Worm (Caenorhabditis elegans) whole organism, L1 larva: Measurements from ENCODE around the gene lact-7.

ENCODE experiments used
- F16B12.6 ChIP-seq: fragments of 150-350 bp; optimal IDR thresholded peaks from 2 replicates; lab custom pipeline; 2014; ENCODE audit warnings: missing biosample characterization, missing genetic modification characterization
- aha-1 ChIP-seq: fragments of 150-350 bp; optimal IDR thresholded peaks from 2 replicates; lab custom pipeline; 2014; ENCODE audit warnings: missing biosample characterization, missing genetic modification characterization
- alr-1 ChIP-seq: fragments of 200-800 bp; sonication (Bioruptor generic); optimal IDR thresholded peaks from 2 replicates; lab custom pipeline; 2018; ENCODE audit warnings: borderline replicate concordance, mild to moderate bottlenecking, missing genetic modification characterization, missing compliant biosample characterization
- blmp-1 ChIP-seq: fragments of 150-350 bp; optimal IDR thresholded peaks from 2 replicates; lab custom pipeline; 2014; ENCODE audit warnings: missing biosample characterization, missing genetic modification characterization
- ceh-63 ChIP-seq: fragments of 200-800 bp; sonication (Bioruptor generic); optimal IDR thresholded peaks from 2 replicates; lab custom pipeline; 2018; ENCODE audit warnings: mild to moderate bottlenecking, missing genetic modification characterization, missing compliant biosample characterization
- ceh-8 ChIP-seq: fragments of 200-800 bp; sonication (Bioruptor generic); optimal IDR thresholded peaks from 2 replicates; lab custom pipeline; 2018; ENCODE audit warnings: mild to moderate bottlenecking, missing genetic modification characterization, moderate library complexity, missing compliant biosample characterization
- ceh-82 ChIP-seq, 3 experiments: fragments of 150-350 bp in 1 of 3; sonication (generic microtip) in 2 of 3; optimal IDR thresholded peaks; 2 replicates each; lab custom pipeline; 2014 to 2017; ENCODE audit warnings: missing biosample characterization in 3 of 3, missing genetic modification characterization in 3 of 3
- ceh-88 ChIP-seq: fragments of 200-800 bp; sonication (Bioruptor generic); IDR thresholded peaks from 2 replicates; pipeline ENCODE4 v1.3.6; 2022; ENCODE audit warnings: missing genetic modification characterization, missing compliant biosample characterization
- ceh-90 ChIP-seq: sonication (generic microtip); optimal IDR thresholded peaks from 2 replicates; lab custom pipeline; 2016; ENCODE audit warnings: missing genetic modification characterization, missing compliant biosample characterization
- ces-1 ChIP-seq: fragments of 150-350 bp; optimal IDR thresholded peaks from 2 replicates; lab custom pipeline; 2014; ENCODE audit warnings: missing biosample characterization, missing genetic modification reagents, missing genetic modification characterization
- dpl-1 ChIP-seq, 3 experiments: fragments of 150-350 bp in 2 of 3; sonication (generic microtip) in 1 of 3; optimal IDR thresholded peaks; 2 replicates each; lab custom pipeline; 2014 to 2017; ENCODE audit warnings: missing biosample characterization in 3 of 3, missing genetic modification characterization in 3 of 3, missing genetic modification reagents in 3 of 3
- dsc-1 ChIP-seq: sonication (generic microtip); optimal IDR thresholded peaks from 2 replicates; lab custom pipeline; 2016; ENCODE audit warnings: mild to moderate bottlenecking, missing genetic modification characterization, missing compliant biosample characterization
- efl-1 ChIP-seq, 4 experiments: fragments of 150-350 bp; optimal IDR thresholded peaks in 3 of 4; peaks in 1 of 4; 1 replicate in 1 of 4; 2 replicates in 3 of 4; lab custom pipeline; 2014; ENCODE audit warnings: missing biosample characterization in 2 of 4, missing genetic modification characterization in 2 of 4, missing genetic modification reagents in 2 of 4
- efl-3 ChIP-seq: fragments of 200-800 bp; sonication (Bioruptor generic); optimal IDR thresholded peaks from 2 replicates; lab custom pipeline; 2018; ENCODE audit warnings: mild to moderate bottlenecking, missing genetic modification characterization, missing compliant biosample characterization
- egl-13 ChIP-seq: sonication (generic microtip); optimal IDR thresholded peaks from 2 replicates; lab custom pipeline; 2016; ENCODE audit warnings: missing genotype, missing genetic modification reagents, missing genetic modification characterization, missing compliant biosample characterization
- elt-3 ChIP-seq, 6 experiments: fragments of 150-350 bp in 1 of 6; sonication (generic microtip); optimal IDR thresholded peaks; 2 replicates each; lab custom pipeline; 2017 to 2018; ENCODE audit warnings: missing biosample characterization in 6 of 6, missing genetic modification characterization in 6 of 6, inconsistent platforms in 1 of 6
- fkh-4 ChIP-seq: sonication (generic microtip); optimal IDR thresholded peaks from 2 replicates; lab custom pipeline; 2016; ENCODE audit warnings: missing compliant biosample characterization, missing genetic modification characterization, borderline replicate concordance
- fkh-8 ChIP-seq: sonication (generic microtip); optimal IDR thresholded peaks from 2 replicates; lab custom pipeline; 2016; ENCODE audit warnings: mild to moderate bottlenecking, missing genetic modification characterization, missing compliant biosample characterization
- grh-1 ChIP-seq: fragments of 200-800 bp; sonication (Bioruptor generic); IDR thresholded peaks from 2 replicates; pipeline ENCODE4 v1.3.6; 2022; ENCODE audit warnings: missing genetic modification reagents, missing genetic modification characterization, missing compliant biosample characterization
- hlh-17 ChIP-seq: fragments of 200-800 bp; sonication (Bioruptor generic); optimal IDR thresholded peaks from 2 replicates; lab custom pipeline; 2018; ENCODE audit warnings: missing genetic modification characterization, mild to moderate bottlenecking, missing compliant biosample characterization, moderate library complexity, borderline replicate concordance
- hlh-4 ChIP-seq: sonication (generic microtip); optimal IDR thresholded peaks from 2 replicates; lab custom pipeline; 2016; ENCODE audit warnings: mild to moderate bottlenecking, missing genetic modification characterization, missing compliant biosample characterization
- hpl-2 ChIP-seq: fragments of 150-350 bp; optimal IDR thresholded peaks from 2 replicates; lab custom pipeline; 2014; ENCODE audit warnings: missing biosample characterization, missing genetic modification reagents, missing genetic modification characterization
- irx-1 ChIP-seq: sonication (generic microtip); optimal IDR thresholded peaks from 2 replicates; lab custom pipeline; 2016; ENCODE audit warnings: missing genetic modification characterization, missing compliant biosample characterization
- isw-1 ChIP-seq: fragments of 200-800 bp; sonication (Bioruptor generic); IDR thresholded peaks from 2 replicates; pipeline ENCODE4 v1.3.6; 2022; ENCODE audit warnings: missing genetic modification characterization, missing compliant biosample characterization
- lin-13 ChIP-seq: fragments of 150-350 bp; optimal IDR thresholded peaks from 2 replicates; lab custom pipeline; 2014; ENCODE audit warnings: missing biosample characterization, missing genetic modification reagents, missing genetic modification characterization
- lin-14 ChIP-seq: fragments of 200-800 bp; sonication (Bioruptor generic); optimal IDR thresholded peaks from 2 replicates; lab custom pipeline; 2018; ENCODE audit warnings: mild to moderate bottlenecking, missing genetic modification characterization, moderate library complexity, missing compliant biosample characterization
- lin-35 ChIP-seq, 2 experiments: fragments of 150-350 bp; optimal IDR thresholded peaks; 2 replicates each; lab custom pipeline; 2014; ENCODE audit warnings: missing biosample characterization in 2 of 2, missing genetic modification characterization in 2 of 2, missing genetic modification reagents in 2 of 2
- lin-39 ChIP-seq: fragments of 150-350 bp; optimal IDR thresholded peaks from 2 replicates; lab custom pipeline; 2014; ENCODE audit warnings: missing biosample characterization, missing genetic modification reagents, missing genetic modification characterization
- lsy-2 ChIP-seq, 2 experiments: fragments of 150-350 bp; optimal IDR thresholded peaks; 2 replicates each; lab custom pipeline; 2014; ENCODE audit warnings: missing biosample characterization in 2 of 2, missing genetic modification characterization in 2 of 2
- mep-1 ChIP-seq: fragments of 150-350 bp; optimal IDR thresholded peaks from 2 replicates; lab custom pipeline; 2014; ENCODE audit warnings: missing biosample characterization, missing genetic modification characterization
- nhr-12 ChIP-seq: sonication (generic microtip); optimal IDR thresholded peaks from 2 replicates; lab custom pipeline; 2017; ENCODE audit warnings: missing biosample characterization, missing genetic modification characterization
- nhr-19 ChIP-seq: fragments of 200-800 bp; sonication (Bioruptor generic); conservative IDR thresholded peaks from 2 replicates; pipeline ENCODE4 v1.3.6; 2022; ENCODE audit warnings: missing genetic modification characterization, missing compliant biosample characterization
- nhr-237 ChIP-seq: fragments of 150-350 bp; optimal IDR thresholded peaks from 2 replicates; lab custom pipeline; 2014; ENCODE audit warnings: missing biosample characterization, missing genetic modification characterization
- nhr-28 ChIP-seq: fragments of 150-350 bp; optimal IDR thresholded peaks from 2 replicates; lab custom pipeline; 2014; ENCODE audit warnings: missing biosample characterization, missing genetic modification characterization
- nhr-47 ChIP-seq: sonication (generic microtip); optimal IDR thresholded peaks from 2 replicates; lab custom pipeline; 2016; ENCODE audit warnings: mild to moderate bottlenecking, missing genetic modification characterization, moderate library complexity, missing compliant biosample characterization
- nhr-90 ChIP-seq: sonication (generic microtip); optimal IDR thresholded peaks from 2 replicates; lab custom pipeline; 2016; ENCODE audit warnings: mild to moderate bottlenecking, missing genetic modification characterization, missing compliant biosample characterization; ENCODE audit not compliant: poor library complexity
- pag-3 ChIP-seq: sonication (generic microtip); optimal IDR thresholded peaks from 2 replicates; lab custom pipeline; 2017; ENCODE audit warnings: missing genetic modification characterization, mild to moderate bottlenecking, missing compliant biosample characterization, antibody characterized with exemption, borderline replicate concordance; ENCODE audit not compliant: insufficient read depth
- rnt-1 ChIP-seq: sonication (generic microtip); optimal IDR thresholded peaks from 2 replicates; lab custom pipeline; 2016; ENCODE audit warnings: mild to moderate bottlenecking, missing genetic modification characterization, moderate library complexity, missing compliant biosample characterization
- skn-1 ChIP-seq: fragments of 150-350 bp; optimal IDR thresholded peaks from 2 replicates; lab custom pipeline; 2014; ENCODE audit warnings: missing biosample characterization, missing genetic modification characterization
- snu-23 ChIP-seq: sonication (generic microtip); optimal IDR thresholded peaks from 2 replicates; lab custom pipeline; 2016; ENCODE audit warnings: missing genetic modification characterization, missing compliant biosample characterization
- sup-37 ChIP-seq: fragments of 200-800 bp; sonication (Bioruptor generic); optimal IDR thresholded peaks from 2 replicates; lab custom pipeline; 2018; ENCODE audit warnings: mild to moderate bottlenecking, missing genetic modification characterization, missing compliant biosample characterization
- tlp-1 ChIP-seq: fragments of 150-350 bp; optimal IDR thresholded peaks from 2 replicates; lab custom pipeline; 2014; ENCODE audit warnings: missing biosample characterization, missing genetic modification characterization
- unc-130 ChIP-seq: fragments of 150-350 bp; optimal IDR thresholded peaks from 2 replicates; lab custom pipeline; 2017; ENCODE audit warnings: missing biosample characterization, missing genetic modification characterization, inconsistent platforms
- unc-30 ChIP-seq: sonication (generic microtip); optimal IDR thresholded peaks from 2 replicates; lab custom pipeline; 2017; ENCODE audit warnings: missing biosample characterization, missing genetic modification characterization
- unc-62 ChIP-seq: fragments of 150-350 bp; optimal IDR thresholded peaks from 2 replicates; lab custom pipeline; 2014; ENCODE audit warnings: missing biosample characterization, missing genetic modification reagents, missing genetic modification characterization
- unc-86 ChIP-seq: sonication (generic microtip); optimal IDR thresholded peaks from 2 replicates; lab custom pipeline; 2016; ENCODE audit warnings: missing genetic modification characterization, missing compliant biosample characterization
- unc-98 ChIP-seq: fragments of 200-800 bp; sonication (Bioruptor generic); IDR thresholded peaks from 2 replicates; pipeline ENCODE4 v1.3.6; 2022; ENCODE audit warnings: missing genetic modification characterization, missing compliant biosample characterization
- ztf-11 ChIP-seq, 2 experiments: sonication (generic microtip); optimal IDR thresholded peaks; 2 replicates each; lab custom pipeline; 2016 to 2017; ENCODE audit warnings: missing genetic modification characterization in 2 of 2, missing biosample characterization in 1 of 2, missing compliant biosample characterization in 1 of 2

lact-7 gene

DNA sequence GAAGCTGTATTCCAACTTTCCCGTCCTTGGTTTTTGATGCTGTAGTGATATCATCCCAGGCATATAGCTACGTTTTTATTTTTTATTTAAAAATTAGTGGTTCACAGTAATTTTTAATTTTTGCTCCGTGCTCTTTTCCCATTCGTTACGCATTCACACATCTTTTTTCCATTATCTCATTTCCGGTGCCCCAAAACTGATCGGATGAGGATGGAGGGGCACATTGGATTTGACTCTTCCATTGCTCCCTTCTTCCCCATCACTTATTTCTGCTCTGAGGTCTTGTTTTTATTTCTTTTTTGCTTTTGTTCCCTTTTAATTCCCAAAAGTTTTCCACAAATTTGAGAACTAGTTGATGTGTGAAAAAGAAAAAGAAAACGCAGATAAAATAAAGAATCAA is 5.8 kb upstream of the lact-7 start:
- TF ChIP-seq dsc-1, result peak; percentile 93
- no peak for TF ChIP-seq nhr-12 (tag; lab: Kevin White, UChicago)
- TF ChIP-seq ces-1 (GFP tag; lab: Kevin White, UChicago), result no peak
- no peak for TF ChIP-seq efl-1 (optimal IDR thresholded peaks at IDR 0.05; lab: Kevin White, UChicago)
- TF ChIP-seq efl-1 (GFP tag; optimal IDR thresholded peaks at IDR 0.05 in 1 of 2; lab: Kevin White, UChicago), result peak in 1 of 2 experiments; percentile 42
- no peak for TF ChIP-seq hlh-4 (tag; lab: Kevin White, UChicago)
- peak; percentile 65 for TF ChIP-seq fkh-4

DNA sequence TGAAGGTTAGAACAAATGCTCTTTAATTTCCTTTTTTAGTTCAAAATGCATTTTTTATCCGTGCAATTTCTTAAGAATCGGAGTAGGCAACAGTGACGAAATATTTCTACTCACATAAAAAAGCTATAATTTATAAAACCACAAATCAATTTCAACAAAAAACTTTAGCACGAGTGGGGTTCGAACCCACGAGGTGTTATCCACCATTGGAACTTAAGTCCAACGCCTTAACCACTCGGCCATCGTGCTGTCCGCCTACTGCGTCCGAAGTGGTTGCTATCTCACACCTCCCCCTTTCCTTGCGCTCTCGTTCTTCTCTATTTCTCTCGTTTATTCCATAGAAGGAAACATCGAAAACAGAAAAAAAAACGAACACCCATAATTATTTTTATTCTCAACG is 1.2 kb upstream of the lact-7 start:
- no peak for TF ChIP-seq hlh-17 (GFP tag; lab: Kevin White, UChicago)
- no peak for TF ChIP-seq hpl-2 (GFP tag; lab: Kevin White, UChicago)
- peak; percentile 30 for TF ChIP-seq unc-130 (tag; lab: Kevin White, UChicago)
- TF ChIP-seq tlp-1 (tag; lab: Kevin White, UChicago), result no peak
- TF ChIP-seq F16B12.6 (tag; lab: Kevin White, UChicago), result no peak
- peak; percentile 77 for TF ChIP-seq dsc-1
- TF ChIP-seq ceh-63, result no peak
- TF ChIP-seq mep-1 (tag; lab: Kevin White, UChicago), result peak; percentile 57
- peak; percentile 51 to 56 for TF ChIP-seq lsy-2 (tag; optimal IDR thresholded peaks at IDR 0.05; lab: Kevin White, UChicago)
- TF ChIP-seq unc-98 (GFP tag; lab: Robert Waterston, UW), result no peak
- TF ChIP-seq ceh-8 (GFP tag; lab: Kevin White, UChicago), result no peak
- TF ChIP-seq nhr-47 (tag; lab: Kevin White, UChicago), result peak; percentile 79
- peak in 1 of 2 experiments; percentile 27 for TF ChIP-seq lin-35 (GFP tag; optimal IDR thresholded peaks at IDR 0.05; lab: Kevin White, UChicago)
- TF ChIP-seq nhr-90, result peak; percentile 69
- no peak for TF ChIP-seq fkh-4
- no peak for TF ChIP-seq lin-39 (tag; lab: Kevin White, UChicago)
- TF ChIP-seq rnt-1 (tag; lab: Kevin White, UChicago), result peak; percentile 26
- TF ChIP-seq elt-3 (tag; optimal IDR thresholded peaks at IDR 0.05; lab: Kevin White, UChicago), result peak in 1 of 6 experiments; percentile 22
- TF ChIP-seq efl-1 (optimal IDR thresholded peaks at IDR 0.05; lab: Kevin White, UChicago), result peak in 1 of 2 experiments; percentile 17
- TF ChIP-seq efl-1 (GFP tag; optimal IDR thresholded peaks at IDR 0.05 in 1 of 2; lab: Kevin White, UChicago), result peak in 1 of 2 experiments; percentile 80
- TF ChIP-seq pag-3, result no peak
- peak; percentile 30; the same call in 1 of the 2 replicates for TF ChIP-seq ceh-88 (GFP tag; lab: Robert Waterston, UW)
- TF ChIP-seq nhr-19 (GFP tag; lab: Robert Waterston, UW), result peak; percentile 60
- no peak for TF ChIP-seq nhr-28 (tag; lab: Kevin White, UChicago)
- TF ChIP-seq sup-37 (GFP tag; lab: Kevin White, UChicago), result no peak
- peak; percentile 68 for TF ChIP-seq fkh-8
- TF ChIP-seq unc-30 (tag; lab: Kevin White, UChicago), result no peak
- TF ChIP-seq skn-1 (tag; lab: Kevin White, UChicago), result peak; percentile 46
- TF ChIP-seq aha-1, result no peak
- TF ChIP-seq lin-14, result peak; percentile 75
- TF ChIP-seq egl-13 (tag; lab: Kevin White, UChicago), result peak; percentile 63
- TF ChIP-seq ceh-90 (tag; lab: Kevin White, UChicago), result no peak
- no peak for TF ChIP-seq unc-62
- peak; percentile 27 to 69 (median 61) for TF ChIP-seq ceh-82 (tag; optimal IDR thresholded peaks at IDR 0.05; lab: Kevin White, UChicago)
- peak; percentile 83 for TF ChIP-seq snu-23 (GFP tag; lab: Kevin White, UChicago)
- no peak for TF ChIP-seq blmp-1 (tag; lab: Kevin White, UChicago)
- TF ChIP-seq irx-1 (tag; lab: Kevin White, UChicago), result peak; percentile 7
- no peak for TF ChIP-seq ztf-11 (tag; optimal IDR thresholded peaks at IDR 0.05; lab: Kevin White, UChicago)
- TF ChIP-seq grh-1 (GFP tag; lab: Robert Waterston, UW), result no peak
- peak; percentile 28; the same call in 1 of the 2 replicates for TF ChIP-seq isw-1 (GFP tag; lab: Robert Waterston, UW)
- no peak for TF ChIP-seq alr-1 (tag; lab: Kevin White, UChicago)
- TF ChIP-seq unc-86 (tag; lab: Kevin White, UChicago), result peak; percentile 37
- no peak for TF ChIP-seq nhr-237 (tag; lab: Kevin White, UChicago)
- no peak for TF ChIP-seq ces-1 (GFP tag; lab: Kevin White, UChicago)
- TF ChIP-seq efl-3 (GFP tag; lab: Kevin White, UChicago), result no peak
- peak in 1 of 3 experiments; percentile 11 for TF ChIP-seq dpl-1 (GFP tag; optimal IDR thresholded peaks at IDR 0.05; lab: Kevin White, UChicago)
- peak; percentile 40 for TF ChIP-seq lin-13
